Fruit fly (Drosophila melanogaster): ENCODE results near the gene CG4229.

CG4229 gene

DNA sequence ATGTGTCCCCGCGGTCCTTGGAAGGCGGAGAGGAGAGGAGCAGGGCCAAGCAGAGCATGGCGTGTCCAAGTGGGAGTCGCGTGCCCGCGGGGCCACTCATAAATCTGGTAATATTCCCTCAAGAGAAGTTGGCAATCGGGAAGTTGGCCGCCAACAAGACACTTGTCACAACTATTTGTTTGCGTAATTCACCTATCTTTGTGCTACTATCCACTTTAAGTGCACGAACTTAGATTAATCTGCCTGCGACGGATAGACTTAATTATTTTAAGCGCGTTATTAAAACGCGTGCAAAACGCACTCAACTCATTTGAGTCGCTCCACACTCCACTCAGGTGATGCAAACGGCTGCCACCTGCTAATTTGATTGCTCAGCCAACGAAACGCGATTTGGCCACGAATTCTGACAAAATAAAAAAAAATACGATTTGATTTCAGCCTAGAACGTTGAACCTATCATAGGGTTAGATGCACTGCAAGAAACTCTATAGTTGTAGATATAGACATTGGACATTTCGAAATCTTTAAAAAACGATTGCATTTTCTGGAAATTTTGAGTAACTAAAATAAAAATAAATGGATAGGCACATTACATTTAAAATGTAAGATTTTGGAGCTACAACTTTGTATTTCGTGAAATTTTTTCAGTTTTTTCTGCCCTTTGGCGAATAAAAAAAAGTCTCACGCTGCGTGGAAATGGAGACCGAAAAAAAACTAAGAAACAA, 14.6 kb downstream of the CG4229 start (continued):
- TF ChIP-seq CG4820 (GFP tag; optimal IDR thresholded peaks at IDR 0.05): peak; percentile 11
- no peak for TF ChIP-seq H15 (GFP tag; IDR thresholded peaks at IDR 0.05)
- no peak for TF ChIP-seq wor (GFP tag; IDR thresholded peaks at IDR 0.05)
- peak in 1 of 2 experiments; percentile 16 for TF ChIP-seq chif (GFP tag; optimal IDR thresholded peaks at IDR 0.05)
- TF ChIP-seq Usf (GFP tag; optimal IDR thresholded peaks at IDR 0.05): no peak
- peak; percentile 77 for TF ChIP-seq gem (tag; optimal IDR thresholded peaks at IDR 0.05)
- TF ChIP-seq Eip74EF (GFP tag; optimal IDR thresholded peaks at IDR 0.05): no peak
- no peak for TF ChIP-seq CG34224 (GFP tag; IDR thresholded peaks at IDR 0.05; ENCODE audit: partially characterized antibody)
- peak; percentile 26 for TF ChIP-seq zfh2 (GFP tag; optimal IDR thresholded peaks at IDR 0.05)
- TF ChIP-seq tll (GFP tag; optimal IDR thresholded peaks at IDR 0.05): no peak
- TF ChIP-seq ham (GFP tag; IDR thresholded peaks at IDR 0.05): no peak
- TF ChIP-seq sna (GFP tag; IDR thresholded peaks at IDR 0.05; ENCODE audit: partially characterized antibody): no peak
- peak in 1 of 2 experiments; percentile 42 for TF ChIP-seq Pdp1 (GFP tag; optimal IDR thresholded peaks at IDR 0.05)
- TF ChIP-seq phol (tag; optimal IDR thresholded peaks at IDR 0.05): peak; percentile 47
- TF ChIP-seq CG16863 (GFP tag; optimal IDR thresholded peaks at IDR 0.05): peak; percentile 28
- no peak for TF ChIP-seq CG32772 (GFP tag; IDR thresholded peaks at IDR 0.05)
- peak; percentile 37; the same call in 1 of the 3 replicates for TF ChIP-seq zfh1 (GFP tag; IDR thresholded peaks at IDR 0.05)
- no peak for TF ChIP-seq Trl (optimal IDR thresholded peaks at IDR 0.05)
- TF ChIP-seq Trl (GFP tag; optimal IDR thresholded peaks at IDR 0.05): peak; percentile 38
- peak; percentile 64 for TF ChIP-seq CG10147 (GFP tag; optimal IDR thresholded peaks at IDR 0.05)
- TF ChIP-seq CG4424 (GFP tag; optimal IDR thresholded peaks at IDR 0.05): peak; percentile 35
- TF ChIP-seq knrl (GFP tag; IDR thresholded peaks at IDR 0.05; ENCODE audit: partially characterized antibody): no peak
- TF ChIP-seq Chrac-16 (GFP tag; optimal IDR thresholded peaks at IDR 0.05): peak; percentile 21
- peak; percentile 36; the same call in 1 of the 2 replicates for TF ChIP-seq Drgx (GFP tag; IDR thresholded peaks at IDR 0.05)
- TF ChIP-seq CG16813 (GFP tag; IDR thresholded peaks at IDR 0.05; ENCODE audit: partially characterized antibody): no peak
- TF ChIP-seq sens (GFP tag): peak; percentile 87
- TF ChIP-seq CG13894 (tag; optimal IDR thresholded peaks at IDR 0.05): peak; percentile 30
- TF ChIP-seq CG3726 (GFP tag; IDR thresholded peaks at IDR 0.05): no peak
- TF ChIP-seq jing (GFP tag; optimal IDR thresholded peaks at IDR 0.05): no peak
- no peak for TF ChIP-seq Hand (GFP tag; optimal IDR thresholded peaks at IDR 0.05)
- TF ChIP-seq Side (GFP tag; optimal IDR thresholded peaks at IDR 0.05): peak; percentile 22
- peak; percentile 15; the same call in 1 of the 2 replicates for TF ChIP-seq CG31224 (GFP tag; IDR thresholded peaks at IDR 0.05)
- TF ChIP-seq Med (GFP tag): peak; percentile 79
- TF ChIP-seq CG7372 (GFP tag; IDR thresholded peaks at IDR 0.05): peak; percentile 56; the same call in 1 of the 2 replicates
- TF ChIP-seq dpn (GFP tag; optimal IDR thresholded peaks at IDR 0.05): peak; percentile 57 to 61
- 0 out of 2 replicates have a peak, but pooled peaks have one; percentile 12 for TF ChIP-seq CG10366 (GFP tag; IDR thresholded peaks at IDR 0.05)
- peak; percentile 45 for TF ChIP-seq CG12744 (GFP tag; optimal IDR thresholded peaks at IDR 0.05)
- peak; percentile 33; the same call in 1 of the 2 replicates for TF ChIP-seq Adf1 (GFP tag; IDR thresholded peaks at IDR 0.05)
- no peak for TF ChIP-seq CG14860 (GFP tag; IDR thresholded peaks at IDR 0.05; ENCODE audit: partially characterized antibody)
- no peak for TF ChIP-seq hbn (GFP tag; IDR thresholded peaks at IDR 0.05; ENCODE audit: partially characterized antibody)
- TF ChIP-seq Lhr (GFP tag; optimal IDR thresholded peaks at IDR 0.05): no peak
- no peak for TF ChIP-seq Optix (GFP tag; IDR thresholded peaks at IDR 0.05)
- no peak for TF ChIP-seq Six4 (GFP tag; optimal IDR thresholded peaks at IDR 0.05)
- TF ChIP-seq Dip3 (GFP tag; optimal IDR thresholded peaks at IDR 0.05): peak; percentile 8
- no peak for TF ChIP-seq CG10959 (GFP tag; IDR thresholded peaks at IDR 0.05)
- no peak for TF ChIP-seq CG2129 (GFP tag; IDR thresholded peaks at IDR 0.05; ENCODE audit: partially characterized antibody)
- no peak for TF ChIP-seq Poxn (GFP tag; IDR thresholded peaks at IDR 0.05)
- peak; percentile 34 for TF ChIP-seq Deaf1 (tag; optimal IDR thresholded peaks at IDR 0.05)
- no peak for TF ChIP-seq dimm (GFP tag; IDR thresholded peaks at IDR 0.05)
